Worm (Caenorhabditis elegans): Measurements from ENCODE around the gene clec-72.

The clec-72 gene

ce11 chrIV:3944459-3944858 is at the start of gene clec-72:
Gene clec-72, plus strand, starts transcription at chrIV:3944816.
- TF ChIP-seq nhr-80 (tag; optimal IDR thresholded peaks at IDR 0.05) (peak; percentile 90), unc-62 (GFP tag; optimal IDR thresholded peaks at IDR 0.05) (peak; percentile 43), ets-4 (GFP tag; optimal IDR thresholded peaks at IDR 0.05) (peak; percentile 62), dox-1 (GFP tag; IDR thresholded peaks at IDR 0.05) (peak; percentile 19; the same call in 1 of the 2 replicates), madf-3 (GFP tag; IDR thresholded peaks at IDR 0.05) (no peak), sdz-38 (tag; optimal IDR thresholded peaks at IDR 0.05) (no peak)

DNA sequence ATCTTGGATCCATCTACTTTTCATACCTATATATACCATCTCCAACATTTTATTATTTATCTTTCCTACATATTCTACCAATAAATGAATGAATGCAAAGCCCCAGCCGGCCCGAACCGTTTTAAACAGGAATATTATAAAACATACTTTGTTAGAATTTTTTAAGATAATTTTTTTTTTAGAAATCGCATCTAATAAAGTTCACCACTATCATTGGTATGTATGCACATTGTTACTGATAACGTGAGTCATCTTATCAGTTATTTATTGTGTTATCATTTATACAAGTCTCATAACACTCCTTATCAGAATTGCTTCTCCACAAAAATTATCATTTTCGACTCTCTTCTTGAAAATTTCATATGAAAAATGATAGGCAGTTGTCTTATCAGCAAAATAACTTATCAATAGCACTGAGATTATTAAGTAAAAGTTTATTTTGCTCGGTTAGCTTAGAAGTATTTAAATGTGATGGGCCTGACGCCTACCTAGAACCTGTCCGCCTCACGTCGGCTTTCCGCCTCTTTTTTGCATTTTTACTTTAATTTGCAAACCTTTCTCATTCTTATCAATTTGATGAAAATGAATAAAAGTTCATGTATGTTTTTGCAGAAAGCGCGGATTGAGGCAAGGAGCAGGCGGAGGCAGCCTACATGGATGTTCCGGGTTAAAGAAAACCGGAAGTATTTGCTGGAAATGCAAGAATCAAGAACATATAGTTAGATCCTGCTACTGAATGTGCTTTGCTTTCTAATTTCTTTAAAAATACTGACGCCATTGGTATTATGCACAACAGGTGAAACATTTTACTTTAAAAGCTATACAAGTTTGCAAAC is 44.7 kb upstream of the clec-72 start, which contains the start of gene srz-62:
Gene srz-62, plus strand, starts transcription at position 786 of the 836 bp plus-strand sequence.
- TF ChIP-seq Y95B8A.8 (GFP tag; IDR thresholded peaks at IDR 0.05) = no peak
- TF ChIP-seq atf-7 (tag; optimal IDR thresholded peaks at IDR 0.05) = peak; percentile 82
- peak; percentile 88 for TF ChIP-seq unc-62 (GFP tag; optimal IDR thresholded peaks at IDR 0.05)
- TF ChIP-seq nhr-80 (tag; optimal IDR thresholded peaks at IDR 0.05) = peak; percentile 95
- TF ChIP-seq ztf-22 (GFP tag; optimal IDR thresholded peaks at IDR 0.05) = peak; percentile 82
- TF ChIP-seq Y56A3A.18 (GFP tag; IDR thresholded peaks at IDR 0.05) = peak; percentile 44; the same call in 1 of the 2 replicates
- TF ChIP-seq lag-1 (GFP tag; IDR thresholded peaks at IDR 0.05) = no peak
- TF ChIP-seq lsl-1 (GFP tag; optimal IDR thresholded peaks at IDR 0.05) = no peak
- TF ChIP-seq ets-4 (GFP tag; optimal IDR thresholded peaks at IDR 0.05) = peak; percentile 89
- no peak for TF ChIP-seq die-1 (tag; optimal IDR thresholded peaks at IDR 0.05)
- TF ChIP-seq lin-35 (GFP tag; optimal IDR thresholded peaks at IDR 0.05) = no peak
- peak; percentile 17 for TF ChIP-seq tbp1 (GFP tag; optimal IDR thresholded peaks at IDR 0.05)
- no peak for TF ChIP-seq hlh-26 (GFP tag; conservative IDR thresholded peaks at IDR 0.05)
- no peak for TF ChIP-seq ceh-27 (GFP tag; optimal IDR thresholded peaks at IDR 0.05)
- TF ChIP-seq let-607 (tag; optimal IDR thresholded peaks at IDR 0.05) = peak in 1 of 2 experiments; percentile 48
- TF ChIP-seq ccch-3 (GFP tag; optimal IDR thresholded peaks at IDR 0.05) = no peak
- TF ChIP-seq B0035.1 (tag; optimal IDR thresholded peaks at IDR 0.05) = no peak
- peak; percentile 50 for TF ChIP-seq tlf-1 (GFP tag; optimal IDR thresholded peaks at IDR 0.05)

DNA sequence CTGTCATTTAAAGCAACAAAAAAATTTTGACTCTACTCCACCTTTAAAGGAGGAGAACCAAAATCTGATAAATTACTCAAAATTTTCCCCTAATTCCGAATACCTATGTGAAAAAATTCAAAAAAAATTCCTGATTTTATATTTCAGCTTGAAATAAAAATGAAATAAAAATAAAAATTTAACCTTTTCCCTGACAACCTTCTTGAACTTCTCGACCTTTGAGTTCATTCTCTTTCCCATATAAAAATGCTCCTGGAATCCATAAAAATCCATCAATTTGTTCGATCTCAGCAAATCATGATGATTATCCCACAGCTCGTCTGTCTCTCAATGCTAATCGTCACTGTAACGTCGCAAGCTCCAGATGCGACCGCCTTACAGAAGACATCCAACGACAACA is 41.7 kb upstream of the clec-72 start, which contains the start of gene F56D6.6:
Gene F56D6.6, plus strand, starts transcription at position 301 of the 400 bp plus-strand sequence.
- no peak for TF ChIP-seq nhr-27 (tag; optimal IDR thresholded peaks at IDR 0.05)
- TF ChIP-seq B0261.1 (tag; optimal IDR thresholded peaks at IDR 0.05) = no peak
- no peak for TF ChIP-seq nfya-1 (tag; optimal IDR thresholded peaks at IDR 0.05; ENCODE audit: borderline replicate concordance, insufficient read depth)
- no peak for TF ChIP-seq Y67H2A.10 (GFP tag; conservative IDR thresholded peaks at IDR 0.05)
- no peak for TF ChIP-seq lin-54 (GFP tag; optimal IDR thresholded peaks at IDR 0.05)
- no peak for TF ChIP-seq snpc-1.3 (tag; optimal IDR thresholded peaks at IDR 0.05; ENCODE audit: insufficient read depth)
- no peak for TF ChIP-seq F57A8.1 (GFP tag; optimal IDR thresholded peaks at IDR 0.05)
- TF ChIP-seq unc-130 (GFP tag; optimal IDR thresholded peaks at IDR 0.05) = no peak
- no peak for TF ChIP-seq egl-44 (GFP tag; IDR thresholded peaks at IDR 0.05)
- TF ChIP-seq somi-1 (GFP tag; optimal IDR thresholded peaks at IDR 0.05) = no peak
- TF ChIP-seq fkh-3 (tag; optimal IDR thresholded peaks at IDR 0.05) = no peak
- no peak for TF ChIP-seq lin-26 (GFP tag; IDR thresholded peaks at IDR 0.05)
- no peak for TF ChIP-seq atf-7 (tag; optimal IDR thresholded peaks at IDR 0.05)
- no peak for TF ChIP-seq tbp1 (GFP tag; optimal IDR thresholded peaks at IDR 0.05)
- no peak for TF ChIP-seq egrh-3 (GFP tag; IDR thresholded peaks at IDR 0.05)
- no peak for TF ChIP-seq hrde-1 (tag; optimal IDR thresholded peaks at IDR 0.05; ENCODE audit: borderline replicate concordance)
- no peak for TF ChIP-seq lsl-1 (GFP tag; optimal IDR thresholded peaks at IDR 0.05)
- TF ChIP-seq Y79H2A.3 (GFP tag; conservative IDR thresholded peaks at IDR 0.05) = no peak
- no peak for TF ChIP-seq aptf-3 (GFP tag; IDR thresholded peaks at IDR 0.05)
- TF ChIP-seq madf-10 (tag; optimal IDR thresholded peaks at IDR 0.05) = no peak
